Worm (Caenorhabditis elegans): ENCODE measurements around the gene E02C12.8.

DNA sequence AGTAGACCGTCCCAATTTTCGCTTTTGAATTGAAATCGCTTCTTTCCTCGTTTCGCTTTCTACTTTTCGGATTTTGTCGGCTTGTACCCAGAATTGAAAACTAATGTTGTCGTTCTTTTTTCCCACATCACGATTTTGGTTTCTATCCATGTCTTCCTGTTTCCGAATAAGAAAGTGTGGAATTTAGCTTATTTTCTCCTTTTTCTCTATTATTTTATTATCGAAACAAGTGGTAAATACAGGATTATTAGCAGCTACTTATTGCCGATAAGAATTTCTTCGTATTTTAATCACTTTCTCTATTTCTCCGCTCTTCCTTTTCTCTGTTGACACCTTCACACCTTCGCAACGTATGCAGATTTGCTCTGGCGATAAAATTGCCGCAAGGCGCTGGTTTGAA, 11.5 kb upstream of the E02C12.8 start:
- no peak for TF ChIP-seq unc-62 (GFP tag; optimal IDR thresholded peaks at IDR 0.05)
- no peak for TF ChIP-seq mab-5 (tag; optimal IDR thresholded peaks at IDR 0.05)
- no peak for TF ChIP-seq zag-1 (tag; optimal IDR thresholded peaks at IDR 0.05)
- TF ChIP-seq ama-1 (optimal IDR thresholded peaks at IDR 0.05) = no peak
- no peak for TF ChIP-seq lsy-2 (tag; optimal IDR thresholded peaks at IDR 0.05)
- TF ChIP-seq nhr-25 (tag; optimal IDR thresholded peaks at IDR 0.05) = no peak
- TF ChIP-seq lin-39 (tag; optimal IDR thresholded peaks at IDR 0.05) = no peak
- no peak for TF ChIP-seq nhr-237 (tag; optimal IDR thresholded peaks at IDR 0.05)
- TF ChIP-seq lin-11 (tag; optimal IDR thresholded peaks at IDR 0.05) = no peak
- TF ChIP-seq unc-39 (tag; optimal IDR thresholded peaks at IDR 0.05) = no peak
- no peak for TF ChIP-seq lin-13 (GFP tag; optimal IDR thresholded peaks at IDR 0.05)

Data from whole organism, L2 larva.